Fruit fly (Drosophila melanogaster): ENCODE data around the gene CG7655.

- TF ChIP-seq CG4282 (GFP tag; optimal IDR thresholded peaks at IDR 0.05) (no peak), Ets65A (GFP tag) (no peak), Atf3 (GFP tag; optimal IDR thresholded peaks at IDR 0.05) (no peak), CG7963 (GFP tag; IDR thresholded peaks at IDR 0.05; ENCODE audit: partially characterized antibody) (no peak), unc-4 (GFP tag; IDR thresholded peaks at IDR 0.05; ENCODE audit: partially characterized antibody) (no peak)
Measured at dm6 chr3R:17678138-17678873, 4.2 kb upstream of the CG7655 start.
